Worm (Caenorhabditis elegans): ENCODE data around the gene srt-39.

Gene srt-39

DNA sequence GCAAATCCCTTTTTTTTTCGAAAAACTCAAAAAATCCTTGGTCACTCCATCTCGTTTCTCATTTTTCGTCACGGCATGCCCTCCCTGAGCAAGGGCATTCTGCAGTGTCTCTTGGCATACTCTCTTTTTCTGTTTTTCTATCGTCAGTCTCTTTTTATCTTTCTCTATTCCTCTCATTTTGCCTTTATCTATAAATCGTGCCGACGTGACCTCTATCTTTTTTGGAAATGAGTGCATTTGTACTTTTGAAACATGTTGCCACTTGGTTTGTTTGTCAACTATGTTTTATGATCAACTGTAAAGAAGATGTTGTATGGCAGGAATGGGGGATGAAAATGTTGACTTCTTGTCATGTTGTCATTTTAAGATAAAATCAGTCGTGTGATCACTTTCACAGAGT lies 44.2 kb downstream of the srt-39 start (continued):
- TF ChIP-seq mdl-1 (tag; optimal IDR thresholded peaks at IDR 0.05), result peak; percentile 19 to 79
- TF ChIP-seq nhr-11 (tag; optimal IDR thresholded peaks at IDR 0.05), result peak; percentile 65
- no peak for TF ChIP-seq attf-4 (tag; optimal IDR thresholded peaks at IDR 0.05)
- TF ChIP-seq ZK337.2 (GFP tag; IDR thresholded peaks at IDR 0.05), result no peak
- TF ChIP-seq rbr-2 (tag; optimal IDR thresholded peaks at IDR 0.05), result peak; percentile 19
- no peak for TF ChIP-seq dpl-1 (GFP tag; optimal IDR thresholded peaks at IDR 0.05)
- no peak for TF ChIP-seq nhr-41 (GFP tag; IDR thresholded peaks at IDR 0.05)
- no peak for TF ChIP-seq daf-19 (GFP tag; conservative IDR thresholded peaks at IDR 0.05)
- no peak for TF ChIP-seq vab-7 (GFP tag; IDR thresholded peaks at IDR 0.05)
- TF ChIP-seq zfp-3 (GFP tag; conservative IDR thresholded peaks at IDR 0.05), result no peak
- no peak for TF ChIP-seq tag-97 (GFP tag; IDR thresholded peaks at IDR 0.05)
- no peak for TF ChIP-seq madf-5 (GFP tag; IDR thresholded peaks at IDR 0.05)
- TF ChIP-seq lin-29 (GFP tag; IDR thresholded peaks at IDR 0.05), result no peak
- peak; percentile 86 for TF ChIP-seq aha-1 (tag)
- no peak for TF ChIP-seq fkh-10 (GFP tag; optimal IDR thresholded peaks at IDR 0.05)
- TF ChIP-seq pqm-1 (tag; optimal IDR thresholded peaks at IDR 0.05), result peak; percentile 48
- TF ChIP-seq ceh-20 (GFP tag; IDR thresholded peaks at IDR 0.05), result no peak
- no peak for TF ChIP-seq tra-1 (GFP tag; IDR thresholded peaks at IDR 0.05)
- TF ChIP-seq F37D6.2 (tag; optimal IDR thresholded peaks at IDR 0.05), result no peak

DNA sequence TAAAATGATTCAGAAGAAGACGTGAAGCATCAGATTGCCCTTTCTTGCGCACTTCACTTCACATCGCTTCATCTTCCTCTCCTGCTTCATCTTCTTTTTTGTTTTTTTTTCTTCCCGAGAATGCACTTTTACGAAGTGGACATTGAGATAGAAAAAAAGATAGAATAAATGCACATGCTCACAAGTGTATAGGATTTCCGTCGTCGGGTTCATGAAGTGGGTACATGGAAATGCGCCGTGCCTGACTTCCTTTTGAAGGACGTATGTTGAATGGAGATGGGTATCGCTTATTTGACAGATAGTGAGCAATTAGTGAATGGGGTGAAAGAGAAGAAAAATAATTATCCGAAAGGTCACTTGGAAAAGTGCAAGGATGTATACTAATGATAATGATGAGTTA lies 45.4 kb downstream of the srt-39 start:
- TF ChIP-seq unc-62 (GFP tag; optimal IDR thresholded peaks at IDR 0.05 in 1 of 2) (peak in 1 of 2 experiments; percentile 94), unc-62 (tag; optimal IDR thresholded peaks at IDR 0.05) (no peak), dmd-8 (GFP tag; IDR thresholded peaks at IDR 0.05) (no peak), skn-1 (tag; optimal IDR thresholded peaks at IDR 0.05) (no peak), unc-130 (GFP tag; optimal IDR thresholded peaks at IDR 0.05) (no peak), tra-1 (GFP tag; IDR thresholded peaks at IDR 0.05) (no peak), lsy-2 (tag; optimal IDR thresholded peaks at IDR 0.05) (peak; percentile 19 to 31), aha-1 (tag) (peak; percentile 20), pqm-1 (tag; optimal IDR thresholded peaks at IDR 0.05) (no peak), nhr-111 (GFP tag; optimal IDR thresholded peaks at IDR 0.05) (no peak), lim-7 (GFP tag; IDR thresholded peaks at IDR 0.05) (no peak), mep-1 (tag; optimal IDR thresholded peaks at IDR 0.05) (peak; percentile 40), dve-1 (tag; optimal IDR thresholded peaks at IDR 0.05; ENCODE audit: insufficient read depth) (no peak), ZK337.2 (GFP tag; IDR thresholded peaks at IDR 0.05) (no peak), zip-11 (GFP tag; IDR thresholded peaks at IDR 0.05) (no peak), hlh-11 (tag; optimal IDR thresholded peaks at IDR 0.05) (no peak), egl-43 (GFP tag; IDR thresholded peaks at IDR 0.05) (no peak), F44E2.7 (GFP tag; IDR thresholded peaks at IDR 0.05) (no peak), ctbp-1 (GFP tag; IDR thresholded peaks at IDR 0.05) (peak; percentile 67), nhr-102 (tag; optimal IDR thresholded peaks at IDR 0.05) (no peak), dmd-6 (GFP tag; IDR thresholded peaks at IDR 0.05) (no peak), hlh-30 (tag; optimal IDR thresholded peaks at IDR 0.05; ENCODE audit: insufficient read depth) (peak; percentile 33), ceh-20 (GFP tag; IDR thresholded peaks at IDR 0.05) (0 out of 2 replicates have a peak, but pooled peaks have one; percentile 24), ceh-44 (GFP tag; IDR thresholded peaks at IDR 0.05) (no peak), nhr-25 (tag; optimal IDR thresholded peaks at IDR 0.05; ENCODE audit: borderline replicate concordance, insufficient read depth) (no peak), sdz-12 (GFP tag; optimal IDR thresholded peaks at IDR 0.05) (no peak), zfp-3 (GFP tag; conservative IDR thresholded peaks at IDR 0.05) (no peak), lin-15B (tag; optimal IDR thresholded peaks at IDR 0.05) (no peak), nhr-48 (tag; optimal IDR thresholded peaks at IDR 0.05) (peak; percentile 9), fos-1 (tag; optimal IDR thresholded peaks at IDR 0.05) (no peak), snpc-4 (tag; optimal IDR thresholded peaks at IDR 0.05) (no peak), egl-27 (tag; optimal IDR thresholded peaks at IDR 0.05) (no peak), rbr-2 (tag; optimal IDR thresholded peaks at IDR 0.05) (peak; percentile 6), R02D3.7 (tag; optimal IDR thresholded peaks at IDR 0.05) (no peak), gei-8 (GFP tag; optimal IDR thresholded peaks at IDR 0.05) (no peak), nhr-77 (tag; optimal IDR thresholded peaks at IDR 0.05) (no peak), ces-1 (GFP tag; optimal IDR thresholded peaks at IDR 0.05) (no peak), set-16 (GFP tag; IDR thresholded peaks at IDR 0.05) (no peak), madf-9 (GFP tag; conservative IDR thresholded peaks at IDR 0.05) (no peak)

All from whole organism, L4 larva.